Fruit fly (Drosophila melanogaster): ENCODE data around the gene r2d2.

Gene r2d2

DNA sequence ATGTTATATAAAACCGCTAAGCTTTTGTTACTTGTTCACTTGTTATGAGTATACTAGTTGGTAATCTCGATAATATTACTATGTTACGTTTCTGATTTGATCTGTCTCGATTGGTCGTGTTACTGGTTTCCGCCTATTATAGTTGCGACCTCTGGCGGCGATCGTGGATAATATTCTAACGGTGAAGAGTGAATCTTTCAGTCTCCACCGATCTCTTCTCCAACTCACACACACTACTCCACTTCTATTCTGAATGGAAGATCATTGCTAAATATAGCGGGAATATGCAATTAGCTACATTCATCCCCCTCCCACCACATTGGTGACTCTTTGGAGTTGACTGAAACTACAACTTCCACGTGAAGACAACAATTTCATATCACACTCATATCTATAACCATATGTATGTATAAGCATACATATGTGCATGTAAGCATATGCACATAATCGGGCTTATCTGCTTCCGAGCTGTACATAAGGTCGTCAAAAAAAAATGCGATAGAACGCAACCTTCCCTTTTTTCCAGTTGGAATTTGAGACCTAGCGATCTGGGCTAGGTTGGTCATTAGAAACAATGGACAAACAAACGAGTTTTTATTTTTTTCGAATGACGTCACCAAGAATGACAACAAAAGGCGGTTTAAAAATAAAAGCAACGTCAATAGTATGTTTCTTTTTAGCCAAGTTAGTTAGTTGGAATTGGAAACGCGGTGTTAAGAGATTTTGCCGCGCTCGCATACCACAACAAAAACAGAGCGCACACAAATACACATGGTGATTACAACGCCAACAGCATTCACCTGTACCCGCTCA is 9.1 kb downstream of the r2d2 start:
- TF ChIP-seq CG11294 (GFP tag; IDR thresholded peaks at IDR 0.05) = peak; percentile 12; the same call in 1 of the 2 replicates
- no peak for TF ChIP-seq spab (GFP tag; optimal IDR thresholded peaks at IDR 0.05)
- no peak for TF ChIP-seq CG6163 (GFP tag; IDR thresholded peaks at IDR 0.05)
- no peak for TF ChIP-seq CG15336 (GFP tag; IDR thresholded peaks at IDR 0.05)
- TF ChIP-seq esn (GFP tag; optimal IDR thresholded peaks at IDR 0.05) = no peak
- peak in 1 of 2 experiments; percentile 47 for TF ChIP-seq ss (GFP tag; optimal IDR thresholded peaks at IDR 0.05)
- peak; percentile 12 for TF ChIP-seq CG16779 (tag; optimal IDR thresholded peaks at IDR 0.05)
- TF ChIP-seq CG31627 (GFP tag; optimal IDR thresholded peaks at IDR 0.05) = no peak
- no peak for TF ChIP-seq CG10669 (GFP tag; optimal IDR thresholded peaks at IDR 0.05)
- TF ChIP-seq dsx (GFP tag; optimal IDR thresholded peaks at IDR 0.05; ENCODE audit: poor library complexity, severe bottlenecking) = peak; percentile 45

DNA sequence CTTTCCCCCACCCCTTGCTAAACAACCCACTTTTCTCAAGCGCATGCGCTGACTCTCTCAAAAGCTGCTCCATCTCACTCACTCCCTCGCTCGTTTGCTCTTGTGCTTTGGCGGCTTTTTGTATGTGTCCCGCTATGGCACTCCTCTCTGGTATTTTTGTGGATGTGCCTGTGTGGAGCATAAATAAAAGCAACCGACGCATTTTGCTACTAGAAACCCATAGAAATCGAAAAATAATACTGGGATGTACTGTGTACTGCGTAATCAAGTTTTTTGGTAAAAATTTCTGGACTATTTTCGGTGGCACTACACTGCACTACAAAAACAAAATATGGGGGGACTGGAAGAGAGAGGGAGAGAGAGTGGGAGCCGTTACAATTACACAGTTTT is 9.7 kb downstream of the r2d2 start:
- TF ChIP-seq fkh (GFP tag; optimal IDR thresholded peaks at IDR 0.05) (peak; percentile 93), CG6854 (GFP tag; optimal IDR thresholded peaks at IDR 0.05) (peak; percentile 71), Eip78C (GFP tag) (peak; percentile 73), Sox14 (GFP tag; optimal IDR thresholded peaks at IDR 0.05) (peak; percentile 35), fd85E (GFP tag; optimal IDR thresholded peaks at IDR 0.05) (no peak), esn (GFP tag; optimal IDR thresholded peaks at IDR 0.05) (peak; percentile 3), topi (GFP tag; optimal IDR thresholded peaks at IDR 0.05) (peak; percentile 18), CG8119 (GFP tag; IDR thresholded peaks at IDR 0.05) (peak; percentile 38; the same call in 2 of the 3 replicates), achi (GFP tag; optimal IDR thresholded peaks at IDR 0.05) (no peak), CG3032 (tag; optimal IDR thresholded peaks at IDR 0.05) (peak; percentile 11), lz (GFP tag; optimal IDR thresholded peaks at IDR 0.05) (peak; percentile 2), CG34406 (GFP tag; optimal IDR thresholded peaks at IDR 0.05) (no peak), ss (GFP tag; optimal IDR thresholded peaks at IDR 0.05) (peak in 1 of 2 experiments; percentile 48), CG11294 (GFP tag; IDR thresholded peaks at IDR 0.05) (no peak), net (GFP tag; optimal IDR thresholded peaks at IDR 0.05) (no peak), Gug (GFP tag; IDR thresholded peaks at IDR 0.05) (peak; percentile 20; the same call in 1 of the 2 replicates), dac (GFP tag; optimal IDR thresholded peaks at IDR 0.05) (no peak), Lpt (GFP tag; optimal IDR thresholded peaks at IDR 0.05) (peak; percentile 38), CG6276 (GFP tag; optimal IDR thresholded peaks at IDR 0.05) (no peak), vri (GFP tag; optimal IDR thresholded peaks at IDR 0.05) (peak; percentile 76), eg (GFP tag; IDR thresholded peaks at IDR 0.05) (peak; percentile 44; the same call in 2 of the 3 replicates), CG1621 (tag; optimal IDR thresholded peaks at IDR 0.05) (peak; percentile 39), CG10669 (GFP tag; optimal IDR thresholded peaks at IDR 0.05) (no peak), CG15336 (GFP tag; IDR thresholded peaks at IDR 0.05) (peak; percentile 34; the same call in 1 of the 2 replicates)

DNA sequence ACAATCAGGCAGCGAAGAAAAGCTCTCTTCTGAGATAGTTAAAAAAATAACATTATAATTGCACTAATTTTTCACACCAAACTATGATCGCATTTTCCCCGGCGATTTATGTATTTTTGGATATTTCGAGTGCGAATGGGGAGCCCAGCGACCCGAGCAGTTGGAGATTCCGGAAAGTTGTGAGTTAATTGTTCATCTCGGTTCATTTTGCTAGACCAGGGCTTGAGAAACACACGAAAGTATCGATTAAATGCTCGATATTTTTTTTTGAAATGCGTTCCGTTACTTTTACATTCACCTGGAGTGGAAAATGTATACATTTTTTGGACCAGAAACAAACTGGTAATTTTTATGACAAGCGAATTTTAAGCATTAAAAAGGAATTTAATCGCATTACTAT is 10.6 kb downstream of the r2d2 start, which contains the start of gene Cdc14:
Cdc14 (minus strand) TSS at position 185 of the 400 bp plus-strand sequence.
- peak; percentile 29 for TF ChIP-seq CG3919 (GFP tag; optimal IDR thresholded peaks at IDR 0.05)
- TF ChIP-seq CG1621 (tag; optimal IDR thresholded peaks at IDR 0.05) = peak; percentile 95
- TF ChIP-seq CG9139 (GFP tag; optimal IDR thresholded peaks at IDR 0.05) = peak; percentile 10
- peak; percentile 9 for TF ChIP-seq CG6854 (GFP tag; optimal IDR thresholded peaks at IDR 0.05)
- TF ChIP-seq CG31627 (GFP tag; optimal IDR thresholded peaks at IDR 0.05) = no peak
- no peak for TF ChIP-seq Hr38 (GFP tag; optimal IDR thresholded peaks at IDR 0.05)
- TF ChIP-seq CG6163 (GFP tag; IDR thresholded peaks at IDR 0.05) = peak; percentile 43; the same call in 2 of the 3 replicates
- TF ChIP-seq dsx (GFP tag; optimal IDR thresholded peaks at IDR 0.05; ENCODE audit: poor library complexity, severe bottlenecking) = peak; percentile 1
- peak; percentile 51 for TF ChIP-seq Sox102F (GFP tag; optimal IDR thresholded peaks at IDR 0.05)
